Fruit fly (Drosophila melanogaster): ENCODE measurements around the gene CG16711.

dm6 chr3L:9739629-9740028, 35.5 kb downstream of the CG16711 start:
- TF ChIP-seq N (GFP tag; optimal IDR thresholded peaks at IDR 0.05) (no peak), fru (GFP tag; optimal IDR thresholded peaks at IDR 0.05) (peak; percentile 19), jim (GFP tag; optimal IDR thresholded peaks at IDR 0.05) (no peak), CG32264 (GFP tag; optimal IDR thresholded peaks at IDR 0.05) (no peak), Hnf4 (GFP tag; optimal IDR thresholded peaks at IDR 0.05) (no peak), dl (GFP tag; optimal IDR thresholded peaks at IDR 0.05; ENCODE audit: insufficient read depth in 1 of 2, partially characterized antibody in 2 of 2) (no peak), Dfd (GFP tag; optimal IDR thresholded peaks at IDR 0.05) (no peak), HLH106 (tag; optimal IDR thresholded peaks at IDR 0.05) (peak; percentile 16), Dif (GFP tag; optimal IDR thresholded peaks at IDR 0.05; ENCODE audit: partially characterized antibody) (no peak), Rel (GFP tag; optimal IDR thresholded peaks at IDR 0.05) (no peak), Rel (tag; optimal IDR thresholded peaks at IDR 0.05) (no peak), br (GFP tag; optimal IDR thresholded peaks at IDR 0.05) (no peak), GATAd (GFP tag; optimal IDR thresholded peaks at IDR 0.05) (no peak)
